ENCODE assay signal across 1 fruit fly cellular context in the genomic region with DNA sequence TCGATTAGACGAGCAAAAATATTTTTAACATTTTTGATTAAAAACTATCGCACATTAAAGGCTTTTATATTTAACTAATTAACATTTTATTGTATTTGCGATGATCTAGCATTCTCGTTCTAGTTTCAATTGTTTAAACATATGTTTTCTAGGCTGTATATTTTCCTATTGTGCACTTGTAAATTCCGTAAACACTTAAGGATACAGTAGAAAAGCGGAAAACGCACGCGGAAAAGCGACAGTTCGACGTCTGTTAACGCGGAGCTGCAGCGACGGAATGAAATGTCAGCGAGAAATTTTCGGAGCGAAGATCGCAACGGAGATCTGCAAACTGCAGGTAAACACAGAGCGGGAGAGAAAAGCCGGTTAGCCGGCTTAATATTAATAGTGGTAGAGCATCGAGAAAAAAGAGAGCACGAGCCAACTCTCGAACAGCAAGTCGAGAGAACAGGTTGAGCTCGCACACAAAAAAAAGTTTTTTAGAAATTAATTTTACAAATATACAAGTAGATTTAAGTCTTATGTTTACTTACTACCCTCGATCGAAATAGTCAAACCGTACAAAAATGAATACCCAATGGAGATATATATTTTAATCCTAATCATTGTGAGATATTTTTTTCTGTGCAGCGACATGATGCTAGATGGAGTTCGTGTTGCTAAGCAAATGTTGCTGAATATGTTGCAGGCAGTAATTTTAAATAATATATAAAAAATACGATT.
A peak's percentile ranks its signal among the peaks of the same experiment; 100 is the strongest.
TF ChIP-seq lines count a peak whose summit lies in the region.

No protein-coding gene starts in this region.

TF ChIP-seq in whole organism, embryonic, 481 proteins besides CTCF, POLR2A, EP300 and RAD21 (continued from another document and continues in another):
- TF ChIP-seq BtbVII (GFP tag; optimal IDR thresholded peaks at IDR 0.05; lab: Kevin White, UChicago) (peak; percentile 79), tin (GFP tag; optimal IDR thresholded peaks at IDR 0.05; lab: Kevin White, UChicago) (peak; percentile 94), CG15011 (GFP tag; optimal IDR thresholded peaks at IDR 0.05; lab: Kevin White, UChicago) (peak; percentile 77), klu (GFP tag; IDR thresholded peaks at IDR 0.05; lab: Robert Waterston, UW) (peak; percentile 53; the same call in 1 of the 2 replicates), salm (tag; optimal IDR thresholded peaks at IDR 0.05; lab: Kevin White, UChicago) (peak; percentile 89), CG5953 (GFP tag; IDR thresholded peaks at IDR 0.05; lab: Robert Waterston, UW) (peak; percentile 81), cas (GFP tag; IDR thresholded peaks at IDR 0.05; lab: Robert Waterston, UW) (no peak), CG1832 (GFP tag; optimal IDR thresholded peaks at IDR 0.05; lab: Kevin White, UChicago) (no peak), dysf (GFP tag; IDR thresholded peaks at IDR 0.05; lab: Robert Waterston, UW) (peak; percentile 88), CG14860 (GFP tag; IDR thresholded peaks at IDR 0.05; lab: Robert Waterston, UW; ENCODE audit: partially characterized antibody) (no peak), CG9437 (GFP tag; optimal IDR thresholded peaks at IDR 0.05; lab: Kevin White, UChicago) (peak; percentile 82), CG10274 (GFP tag; optimal IDR thresholded peaks at IDR 0.05; lab: Kevin White, UChicago) (peak; percentile 39), Blimp-1 (GFP tag; optimal IDR thresholded peaks at IDR 0.05; lab: Kevin White, UChicago) (peak; percentile 92), ac (GFP tag; optimal IDR thresholded peaks at IDR 0.05; lab: Kevin White, UChicago) (peak; percentile 94), fu2 (GFP tag; optimal IDR thresholded peaks at IDR 0.05; lab: Kevin White, UChicago) (peak; percentile 41), Xbp1 (GFP tag; optimal IDR thresholded peaks at IDR 0.05; lab: Kevin White, UChicago) (peak; percentile 93), CG31388 (GFP tag; optimal IDR thresholded peaks at IDR 0.05; lab: Kevin White, UChicago) (peak; percentile 84), CG11696 (GFP tag; IDR thresholded peaks at IDR 0.05; lab: Robert Waterston, UW) (peak; percentile 82), CG3163 (GFP tag; optimal IDR thresholded peaks at IDR 0.05; lab: Kevin White, UChicago) (peak; percentile 67), pfk (GFP tag; optimal IDR thresholded peaks at IDR 0.05; lab: Kevin White, UChicago) (no peak), HLH4C (GFP tag; IDR thresholded peaks at IDR 0.05; lab: Robert Waterston, UW; ENCODE audit: partially characterized antibody) (no peak), fru (optimal IDR thresholded peaks at IDR 0.05; lab: Kevin White, UChicago) (no peak), CG15479 (GFP tag; optimal IDR thresholded peaks at IDR 0.05; lab: Kevin White, UChicago) (peak; percentile 83), CG13123 (GFP tag; optimal IDR thresholded peaks at IDR 0.05; lab: Kevin White, UChicago) (peak; percentile 76), CG9932 (GFP tag; IDR thresholded peaks at IDR 0.05; lab: Robert Waterston, UW) (no peak), gt (GFP tag; IDR thresholded peaks at IDR 0.05; lab: Robert Waterston, UW) (peak; percentile 59), wek (GFP tag; optimal IDR thresholded peaks at IDR 0.05; lab: Kevin White, UChicago) (peak; percentile 68), Sin3A (optimal IDR thresholded peaks at IDR 0.05; lab: Kevin White, UChicago) (no peak), CG1792 (GFP tag; optimal IDR thresholded peaks at IDR 0.05; lab: Kevin White, UChicago) (peak; percentile 33), CG7271 (tag; optimal IDR thresholded peaks at IDR 0.05; lab: Kevin White, UChicago) (peak; percentile 98), CrebB (tag; optimal IDR thresholded peaks at IDR 0.05; lab: Kevin White, UChicago) (peak; percentile 83), Oli (tag; optimal IDR thresholded peaks at IDR 0.05; lab: Kevin White, UChicago) (peak; percentile 94), CG30403 (GFP tag; optimal IDR thresholded peaks at IDR 0.05; lab: Kevin White, UChicago) (peak; percentile 92), CG8924 (tag; optimal IDR thresholded peaks at IDR 0.05; lab: Kevin White, UChicago) (peak; percentile 97), CG6765 (GFP tag; optimal IDR thresholded peaks at IDR 0.05; lab: Kevin White, UChicago) (peak; percentile 41), chif (GFP tag; optimal IDR thresholded peaks at IDR 0.05; lab: Kevin White, UChicago) (peak; percentile 81 to 95), CG10654 (GFP tag; optimal IDR thresholded peaks at IDR 0.05; lab: Kevin White, UChicago) (peak; percentile 88), Vsx1 (GFP tag; optimal IDR thresholded peaks at IDR 0.05; lab: Kevin White, UChicago) (peak; percentile 83), NK7.1 (GFP tag; optimal IDR thresholded peaks at IDR 0.05; lab: Kevin White, UChicago) (peak; percentile 67), D19B (GFP tag; optimal IDR thresholded peaks at IDR 0.05; lab: Kevin White, UChicago) (peak; percentile 26), bsh (GFP tag; optimal IDR thresholded peaks at IDR 0.05; lab: Kevin White, UChicago) (peak; percentile 96 to 97), Ets65A (GFP tag; lab: Kevin White, UChicago) (peak; percentile 91), CG12942 (GFP tag; optimal IDR thresholded peaks at IDR 0.05; lab: Kevin White, UChicago) (peak; percentile 83), eve (GFP tag; optimal IDR thresholded peaks at IDR 0.05; lab: Kevin White, UChicago) (peak; percentile 28 to 84), sima (GFP tag; optimal IDR thresholded peaks at IDR 0.05; lab: Kevin White, UChicago) (peak; percentile 52), Aef1 (GFP tag; IDR thresholded peaks at IDR 0.05; lab: Robert Waterston, UW) (peak; percentile 80; the same call in 2 of the 3 replicates), Opbp (GFP tag; IDR thresholded peaks at IDR 0.05; lab: Robert Waterston, UW; ENCODE audit: partially characterized antibody) (no peak), CG12744 (GFP tag; optimal IDR thresholded peaks at IDR 0.05; lab: Kevin White, UChicago) (peak; percentile 79), MTF-1 (GFP tag; optimal IDR thresholded peaks at IDR 0.05; lab: Kevin White, UChicago; ENCODE audit: borderline replicate concordance) (peak; percentile 83), chn (GFP tag; optimal IDR thresholded peaks at IDR 0.05; lab: Kevin White, UChicago) (peak; percentile 90), CG8089 (GFP tag; optimal IDR thresholded peaks at IDR 0.05; lab: Kevin White, UChicago) (peak; percentile 77), Meics (GFP tag; optimal IDR thresholded peaks at IDR 0.05; lab: Kevin White, UChicago) (peak; percentile 83), pan (optimal IDR thresholded peaks at IDR 0.05; lab: Kevin White, UChicago) (no peak), pan (GFP tag; optimal IDR thresholded peaks at IDR 0.05 in 1 of 2, IDR thresholded peaks at IDR 0.05 in 1 of 2) (peak in 1 of 2 experiments; percentile 89), CG12391 (tag; optimal IDR thresholded peaks at IDR 0.05; lab: Kevin White, UChicago) (peak; percentile 97), CG15269 (tag; optimal IDR thresholded peaks at IDR 0.05; lab: Kevin White, UChicago) (peak; percentile 91), CG15601 (tag; optimal IDR thresholded peaks at IDR 0.05; lab: Kevin White, UChicago) (peak; percentile 92), CG10321 (GFP tag; IDR thresholded peaks at IDR 0.05; lab: Robert Waterston, UW) (peak; percentile 61; the same call in 1 of the 2 replicates), CG3065 (GFP tag; optimal IDR thresholded peaks at IDR 0.05; lab: Kevin White, UChicago) (peak; percentile 85), CG6813 (GFP tag; optimal IDR thresholded peaks at IDR 0.05; lab: Kevin White, UChicago) (peak; percentile 89), E2f2 (GFP tag; IDR thresholded peaks at IDR 0.05; lab: Robert Waterston, UW) (no peak; the same call in none of the 2 replicates), CG18599 (GFP tag; optimal IDR thresholded peaks at IDR 0.05; lab: Kevin White, UChicago) (peak; percentile 80), ase (GFP tag; IDR thresholded peaks at IDR 0.05; lab: Robert Waterston, UW) (peak; percentile 77; the same call in 2 of the 3 replicates), CG6254 (GFP tag; optimal IDR thresholded peaks at IDR 0.05; lab: Kevin White, UChicago) (peak; percentile 92), tio (GFP tag; optimal IDR thresholded peaks at IDR 0.05; lab: Kevin White, UChicago) (peak; percentile 86), CG10366 (GFP tag; IDR thresholded peaks at IDR 0.05; lab: Robert Waterston, UW) (peak; percentile 92), al (GFP tag; IDR thresholded peaks at IDR 0.05; lab: Robert Waterston, UW) (peak; percentile 53), CG17359 (tag; optimal IDR thresholded peaks at IDR 0.05; lab: Kevin White, UChicago) (peak; percentile 95), Spps (tag; optimal IDR thresholded peaks at IDR 0.05; lab: Kevin White, UChicago) (peak; percentile 95), Ets97D (GFP tag; optimal IDR thresholded peaks at IDR 0.05; lab: Kevin White, UChicago) (no peak), ttk (GFP tag; IDR thresholded peaks at IDR 0.05; lab: Robert Waterston, UW) (peak; percentile 92), hth (optimal IDR thresholded peaks at IDR 0.05; lab: Kevin White, UChicago) (no peak), CG10543 (GFP tag; optimal IDR thresholded peaks at IDR 0.05; lab: Kevin White, UChicago) (no peak), CG13894 (tag; optimal IDR thresholded peaks at IDR 0.05; lab: Kevin White, UChicago) (no peak), tna (GFP tag; IDR thresholded peaks at IDR 0.05; lab: Robert Waterston, UW; ENCODE audit: partially characterized antibody) (no peak), Rfx (GFP tag; IDR thresholded peaks at IDR 0.05; lab: Robert Waterston, UW) (peak; percentile 86), tll (GFP tag; optimal IDR thresholded peaks at IDR 0.05; lab: Kevin White, UChicago) (peak in 1 of 2 experiments; percentile 70), CG2129 (GFP tag; IDR thresholded peaks at IDR 0.05; lab: Robert Waterston, UW; ENCODE audit: partially characterized antibody) (no peak), onecut (GFP tag; IDR thresholded peaks at IDR 0.05; lab: Robert Waterston, UW) (peak; percentile 86), CG34224 (GFP tag; IDR thresholded peaks at IDR 0.05; lab: Robert Waterston, UW; ENCODE audit: partially characterized antibody) (no peak), CG2202 (tag; optimal IDR thresholded peaks at IDR 0.05; lab: Kevin White, UChicago) (peak; percentile 95), CG17802 (tag; optimal IDR thresholded peaks at IDR 0.05; lab: Kevin White, UChicago) (peak; percentile 59), Six4 (GFP tag; optimal IDR thresholded peaks at IDR 0.05; lab: Kevin White, UChicago) (peak; percentile 86), caup (GFP tag; optimal IDR thresholded peaks at IDR 0.05; lab: Kevin White, UChicago; ENCODE audit: severe bottlenecking) (peak; percentile 77), repo (GFP tag; optimal IDR thresholded peaks at IDR 0.05; lab: Kevin White, UChicago) (peak; percentile 67), kay (GFP tag; optimal IDR thresholded peaks at IDR 0.05; lab: Kevin White, UChicago) (peak; percentile 77), CG31441 (GFP tag; IDR thresholded peaks at IDR 0.05; lab: Robert Waterston, UW) (peak; percentile 96), toy (GFP tag; IDR thresholded peaks at IDR 0.05; lab: Robert Waterston, UW) (peak; percentile 55; the same call in 1 of the 2 replicates), CG13624 (GFP tag; optimal IDR thresholded peaks at IDR 0.05; lab: Kevin White, UChicago) (peak; percentile 77), CG43689 (GFP tag; IDR thresholded peaks at IDR 0.05; lab: Robert Waterston, UW) (peak; percentile 74), maf-S (GFP tag; optimal IDR thresholded peaks at IDR 0.05; lab: Kevin White, UChicago) (peak; percentile 71), Dp (GFP tag; optimal IDR thresholded peaks at IDR 0.05; lab: Kevin White, UChicago) (no peak), B-H2 (GFP tag; optimal IDR thresholded peaks at IDR 0.05; lab: Kevin White, UChicago) (no peak), pros (GFP tag; optimal IDR thresholded peaks at IDR 0.05; lab: Kevin White, UChicago) (peak; percentile 9), Abd-B (GFP tag; optimal IDR thresholded peaks at IDR 0.05; lab: Kevin White, UChicago) (peak; percentile 83), CG6683 (GFP tag; optimal IDR thresholded peaks at IDR 0.05; lab: Kevin White, UChicago) (no peak), crol (GFP tag; IDR thresholded peaks at IDR 0.05; lab: Robert Waterston, UW) (0 out of 2 replicates have a peak, but pooled peaks have one; percentile 23), Doc2 (GFP tag; IDR thresholded peaks at IDR 0.05; lab: Robert Waterston, UW) (peak; percentile 45; the same call in 1 of the 2 replicates), Ssrp (tag; optimal IDR thresholded peaks at IDR 0.05; lab: Kevin White, UChicago) (peak; percentile 92), CG1602 (GFP tag; optimal IDR thresholded peaks at IDR 0.05; lab: Kevin White, UChicago) (peak; percentile 93), vvl (GFP tag; IDR thresholded peaks at IDR 0.05; lab: Robert Waterston, UW) (peak; percentile 96), org-1 (GFP tag; optimal IDR thresholded peaks at IDR 0.05; lab: Kevin White, UChicago) (peak; percentile 85), CG10565 (GFP tag; optimal IDR thresholded peaks at IDR 0.05; lab: Kevin White, UChicago) (peak; percentile 81), Dad (GFP tag; optimal IDR thresholded peaks at IDR 0.05; lab: Kevin White, UChicago) (peak; percentile 78), hkb (optimal IDR thresholded peaks at IDR 0.05; lab: Kevin White, UChicago) (no peak), hkb (GFP tag; IDR thresholded peaks at IDR 0.05; lab: Robert Waterston, UW) (peak; percentile 95), CG13424 (tag; optimal IDR thresholded peaks at IDR 0.05; lab: Kevin White, UChicago) (peak; percentile 93), pzg (GFP tag; optimal IDR thresholded peaks at IDR 0.05; lab: Kevin White, UChicago) (no peak), zen (tag; optimal IDR thresholded peaks at IDR 0.05; lab: Kevin White, UChicago) (peak; percentile 99), wor (GFP tag; IDR thresholded peaks at IDR 0.05; lab: Robert Waterston, UW) (peak; percentile 74), ap (GFP tag; IDR thresholded peaks at IDR 0.05; lab: Robert Waterston, UW) (peak; percentile 81), Bgb (GFP tag; IDR thresholded peaks at IDR 0.05; lab: Robert Waterston, UW; ENCODE audit: partially characterized antibody) (no peak), knrl (GFP tag; IDR thresholded peaks at IDR 0.05; lab: Robert Waterston, UW; ENCODE audit: partially characterized antibody) (no peak), Side (GFP tag; optimal IDR thresholded peaks at IDR 0.05; lab: Kevin White, UChicago) (peak; percentile 88), psq (GFP tag; optimal IDR thresholded peaks at IDR 0.05; lab: Kevin White, UChicago) (peak; percentile 75), odd (GFP tag; optimal IDR thresholded peaks at IDR 0.05; lab: Kevin White, UChicago) (peak; percentile 83), eyg (GFP tag; optimal IDR thresholded peaks at IDR 0.05; lab: Kevin White, UChicago) (peak; percentile 49), Dek (tag; optimal IDR thresholded peaks at IDR 0.05; lab: Kevin White, UChicago) (peak; percentile 81), stwl (tag; optimal IDR thresholded peaks at IDR 0.05; lab: Kevin White, UChicago) (peak; percentile 75), CG2678 (tag; optimal IDR thresholded peaks at IDR 0.05; lab: Kevin White, UChicago) (peak; percentile 91)
